Worm (Caenorhabditis elegans) whole organism, mixed stage, embryonic: ENCODE measurements around the gene clk-2.

Experiments used
- bed-3 ChIP-seq: fragments of 200-800 bp; sonication (Bioruptor generic); optimal IDR thresholded peaks from 3 replicates; lab custom pipeline; 2018; ENCODE audit warnings: mild to moderate bottlenecking, missing genetic modification characterization, moderate library complexity, missing compliant biosample characterization
- blmp-1 ChIP-seq: fragments of 150-350 bp; optimal IDR thresholded peaks from 2 replicates; lab custom pipeline; 2014; ENCODE audit warnings: missing biosample characterization, missing genetic modification characterization
- ceh-39 ChIP-seq: fragments of 150-350 bp; optimal IDR thresholded peaks from 2 replicates; lab custom pipeline; 2014; ENCODE audit warnings: missing biosample characterization, missing genetic modification characterization
- ceh-43 ChIP-seq: fragments of 200-800 bp; sonication (Bioruptor generic); optimal IDR thresholded peaks from 2 replicates; lab custom pipeline; 2018; ENCODE audit warnings: mild to moderate bottlenecking, missing genetic modification characterization, moderate library complexity, missing compliant biosample characterization
- ceh-83 ChIP-seq: fragments of 200-800 bp; sonication (Bioruptor generic); optimal IDR thresholded peaks from 2 replicates; lab custom pipeline; 2018; ENCODE audit warnings: mild to moderate bottlenecking, missing genetic modification characterization, missing compliant biosample characterization
- cnd-1 ChIP-seq: fragments of 200-800 bp; sonication (Bioruptor generic); optimal IDR thresholded peaks from 2 replicates; lab custom pipeline; 2018; ENCODE audit warnings: mild to moderate bottlenecking, missing genetic modification characterization, missing compliant biosample characterization
- drap-1 ChIP-seq: fragments of 200-800 bp; sonication (Bioruptor generic); optimal IDR thresholded peaks from 3 replicates; lab custom pipeline; 2018; ENCODE audit warnings: mild to moderate bottlenecking, missing genetic modification characterization, missing compliant biosample characterization
- elt-1 ChIP-seq: sonication (generic microtip); optimal IDR thresholded peaks from 2 replicates; lab custom pipeline; 2017; ENCODE audit warnings: missing genetic modification characterization, mild to moderate bottlenecking, missing compliant biosample characterization, antibody characterized with exemption, moderate library complexity, borderline replicate concordance; ENCODE audit not compliant: insufficient read depth
- elt-3 ChIP-seq: fragments of 150-350 bp; optimal IDR thresholded peaks from 2 replicates; lab custom pipeline; 2014; ENCODE audit warnings: missing biosample characterization, missing genetic modification characterization
- flh-1 ChIP-seq: fragments of 200-800 bp; sonication (Bioruptor generic); optimal IDR thresholded peaks from 2 replicates; lab custom pipeline; 2018; ENCODE audit warnings: mild to moderate bottlenecking, missing genetic modification characterization, moderate library complexity, missing compliant biosample characterization
- ham-2 ChIP-seq: fragments of 200-800 bp; sonication (Bioruptor generic); optimal IDR thresholded peaks from 2 replicates; lab custom pipeline; 2018; ENCODE audit warnings: mild to moderate bottlenecking, missing genetic modification characterization, missing compliant biosample characterization
- hlh-1 ChIP-seq: fragments of 150-350 bp; optimal IDR thresholded peaks from 2 replicates; lab custom pipeline; 2014; ENCODE audit warnings: missing biosample characterization, missing genetic modification reagents, missing genetic modification characterization
- lin-13 ChIP-seq: fragments of 150-350 bp; optimal IDR thresholded peaks from 2 replicates; lab custom pipeline; 2014; ENCODE audit warnings: missing biosample characterization, missing genetic modification characterization
- lin-32 ChIP-seq: fragments of 200-800 bp; sonication (Bioruptor generic); optimal IDR thresholded peaks from 2 replicates; lab custom pipeline; 2018; ENCODE audit warnings: mild to moderate bottlenecking, missing genetic modification characterization, missing compliant biosample characterization
- lsy-2 ChIP-seq: fragments of 150-350 bp; optimal IDR thresholded peaks from 2 replicates; lab custom pipeline; 2014; ENCODE audit warnings: missing biosample characterization, missing genetic modification characterization
- mab-5 ChIP-seq: fragments of 150-350 bp; optimal IDR thresholded peaks from 2 replicates; lab custom pipeline; 2014; ENCODE audit warnings: missing biosample characterization, missing genetic modification characterization
- mep-1 ChIP-seq: fragments of 150-350 bp; optimal IDR thresholded peaks from 2 replicates; lab custom pipeline; 2017; ENCODE audit warnings: missing biosample characterization, missing genetic modification reagents, missing genetic modification characterization, inconsistent platforms
- mls-2 ChIP-seq: sonication (generic microtip); optimal IDR thresholded peaks from 2 replicates; lab custom pipeline; 2016; ENCODE audit warnings: mild to moderate bottlenecking, missing genetic modification characterization, moderate library complexity, missing compliant biosample characterization
- nhr-12 ChIP-seq: fragments of 150-350 bp; optimal IDR thresholded peaks from 2 replicates; lab custom pipeline; 2014; ENCODE audit warnings: missing biosample characterization, missing genetic modification characterization
- nhr-2 ChIP-seq: fragments of 150-350 bp; optimal IDR thresholded peaks from 2 replicates; lab custom pipeline; 2014; ENCODE audit warnings: missing biosample characterization, missing genetic modification characterization
- nhr-237 ChIP-seq: fragments of 150-350 bp; optimal IDR thresholded peaks from 2 replicates; lab custom pipeline; 2014; ENCODE audit warnings: missing biosample characterization, missing genetic modification characterization
- nhr-28 ChIP-seq: fragments of 150-350 bp; optimal IDR thresholded peaks from 2 replicates; lab custom pipeline; 2014; ENCODE audit warnings: missing biosample characterization, missing genetic modification characterization
- nhr-76 ChIP-seq: sonication (generic microtip); optimal IDR thresholded peaks from 2 replicates; lab custom pipeline; 2017; ENCODE audit warnings: missing biosample characterization, missing genetic modification characterization
- pha-4 ChIP-seq: fragments of 150-350 bp; optimal IDR thresholded peaks from 2 replicates; lab custom pipeline; 2018; ENCODE audit warnings: missing biosample characterization, missing genetic modification reagents, missing genetic modification characterization
- sem-2 ChIP-seq: fragments of 200-800 bp; sonication (Bioruptor generic); optimal IDR thresholded peaks from 2 replicates; lab custom pipeline; 2018; ENCODE audit warnings: mild to moderate bottlenecking, missing genetic modification characterization, missing compliant biosample characterization
- snpc-4 ChIP-seq: fragments of 150-350 bp; optimal IDR thresholded peaks from 2 replicates; lab custom pipeline; 2014; ENCODE audit warnings: missing biosample characterization, missing genetic modification characterization
- sptf-1 ChIP-seq: sonication (generic microtip); optimal IDR thresholded peaks from 2 replicates; lab custom pipeline; 2017; ENCODE audit warnings: mild to moderate bottlenecking, missing genetic modification characterization, moderate library complexity, missing compliant biosample characterization
- tbx-8 ChIP-seq: fragments of 200-800 bp; sonication (Bioruptor generic); optimal IDR thresholded peaks from 2 replicates; lab custom pipeline; 2018; ENCODE audit warnings: mild to moderate bottlenecking, missing genetic modification characterization, moderate library complexity, missing compliant biosample characterization
- unc-120 ChIP-seq: sonication (generic microtip); optimal IDR thresholded peaks from 2 replicates; lab custom pipeline; 2017; ENCODE audit warnings: missing genetic modification characterization, missing compliant biosample characterization; ENCODE audit not compliant: poor library complexity, severe bottlenecking
- unc-39 ChIP-seq: fragments of 150-350 bp; optimal IDR thresholded peaks from 2 replicates; lab custom pipeline; 2014; ENCODE audit warnings: missing biosample characterization, missing genetic modification characterization
- unc-62 ChIP-seq: fragments of 150-350 bp; optimal IDR thresholded peaks from 2 replicates; lab custom pipeline; 2014; ENCODE audit warnings: missing biosample characterization, missing genetic modification reagents, missing genetic modification characterization
- ztf-11 ChIP-seq: fragments of 150-350 bp; optimal IDR thresholded peaks from 2 replicates; lab custom pipeline; 2014; ENCODE audit warnings: missing biosample characterization, missing genetic modification characterization

The clk-2 gene

DNA sequence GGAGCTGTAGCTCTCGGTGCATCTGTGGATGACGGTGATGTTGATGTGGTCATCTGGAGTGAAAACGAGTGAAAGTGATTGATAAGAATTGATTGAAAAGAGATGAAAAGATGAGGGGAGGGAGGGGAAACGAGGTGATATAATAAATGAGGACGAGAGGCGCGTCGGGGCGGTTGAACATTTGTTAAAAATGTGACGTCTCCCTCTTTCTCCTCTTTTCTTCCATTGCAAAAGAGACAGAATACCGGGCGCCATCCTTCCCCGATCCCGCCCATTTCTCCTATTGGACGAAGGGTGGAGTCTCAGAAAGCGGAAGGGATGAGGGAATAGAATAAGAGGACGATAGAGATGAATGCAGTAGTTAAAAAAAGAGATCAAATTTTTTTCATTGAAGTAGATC lies 16.3 kb upstream of the clk-2 start:
- TF ChIP-seq nhr-76 (tag; lab: Kevin White, UChicago) (no peak), snpc-4 (no peak), bed-3 (GFP tag; lab: Kevin White, UChicago) (no peak), elt-3 (tag; lab: Kevin White, UChicago) (no peak), mep-1 (tag; lab: Kevin White, UChicago) (no peak), unc-62 (GFP tag; lab: Kevin White, UChicago) (peak; percentile 82), drap-1 (GFP tag; lab: Kevin White, UChicago) (no peak), mab-5 (tag; lab: Kevin White, UChicago) (no peak), sem-2 (GFP tag; lab: Kevin White, UChicago) (no peak), lin-13 (tag; lab: Kevin White, UChicago) (no peak), lsy-2 (tag; lab: Kevin White, UChicago) (peak; percentile 29), nhr-2 (tag; lab: Kevin White, UChicago) (no peak), ceh-39 (no peak), tbx-8 (GFP tag; lab: Kevin White, UChicago) (no peak), mls-2 (no peak), sptf-1 (tag; lab: Kevin White, UChicago) (no peak), cnd-1 (tag; lab: Kevin White, UChicago) (no peak), ceh-83 (no peak), unc-120 (tag; lab: Kevin White, UChicago) (peak; percentile 45), hlh-1 (peak; percentile 45), flh-1 (GFP tag; lab: Kevin White, UChicago) (no peak), ham-2 (GFP tag; lab: Kevin White, UChicago) (no peak), blmp-1 (tag; lab: Kevin White, UChicago) (no peak), elt-1 (tag; lab: Kevin White, UChicago) (no peak), ceh-43 (GFP tag; lab: Kevin White, UChicago) (no peak), unc-39 (no peak), ztf-11 (no peak)

ce11 chrIII:7533012-7533411 lies 14.7 kb upstream of the clk-2 start:
- TF ChIP-seq unc-62 (GFP tag; lab: Kevin White, UChicago) (no peak), unc-120 (tag; lab: Kevin White, UChicago) (no peak), cnd-1 (tag; lab: Kevin White, UChicago) (no peak), ham-2 (GFP tag; lab: Kevin White, UChicago) (no peak), elt-3 (tag; lab: Kevin White, UChicago) (no peak), ceh-43 (GFP tag; lab: Kevin White, UChicago) (no peak)

DNA sequence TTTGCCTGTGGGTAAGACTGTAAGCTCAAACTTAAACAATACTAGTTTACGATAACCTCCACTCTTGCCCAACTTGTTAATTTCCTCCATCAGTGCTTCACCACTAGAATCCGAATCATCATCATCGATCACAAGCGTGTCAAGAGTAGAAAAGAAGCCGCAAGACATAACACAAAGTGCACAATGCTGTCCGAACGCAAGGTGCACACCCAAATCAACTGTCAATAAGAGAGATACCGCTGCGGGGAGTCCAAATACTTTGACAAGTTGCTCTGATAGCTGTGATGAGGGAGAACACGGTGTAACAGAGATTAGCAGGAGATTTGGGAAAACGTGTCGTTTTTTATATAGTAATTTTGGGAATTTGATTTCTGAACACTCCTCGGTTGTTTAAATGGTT lies 13.1 kb upstream of the clk-2 start:
- no peak for TF ChIP-seq nhr-237 (tag; lab: Kevin White, UChicago)
- no peak for TF ChIP-seq elt-1 (tag; lab: Kevin White, UChicago)
- TF ChIP-seq unc-62 (GFP tag; lab: Kevin White, UChicago), result peak; percentile 72
- no peak for TF ChIP-seq tbx-8 (GFP tag; lab: Kevin White, UChicago)
- no peak for TF ChIP-seq mep-1 (tag; lab: Kevin White, UChicago)
- TF ChIP-seq hlh-1, result peak; percentile 67
- TF ChIP-seq lin-32, result no peak
- TF ChIP-seq sptf-1 (tag; lab: Kevin White, UChicago), result no peak
- TF ChIP-seq mab-5 (tag; lab: Kevin White, UChicago), result no peak
- TF ChIP-seq bed-3 (GFP tag; lab: Kevin White, UChicago), result no peak
- TF ChIP-seq pha-4 (tag; lab: Kevin White, UChicago), result no peak
- TF ChIP-seq ceh-83, result no peak
- no peak for TF ChIP-seq lsy-2 (tag; lab: Kevin White, UChicago)
- no peak for TF ChIP-seq cnd-1 (tag; lab: Kevin White, UChicago)
- TF ChIP-seq nhr-12 (tag; lab: Kevin White, UChicago), result no peak
- TF ChIP-seq mls-2, result no peak
- no peak for TF ChIP-seq drap-1 (GFP tag; lab: Kevin White, UChicago)
- TF ChIP-seq nhr-76 (tag; lab: Kevin White, UChicago), result no peak

ce11 chrIII:7530830-7531229 lies 12.5 kb upstream of the clk-2 start:
- TF ChIP-seq nhr-28, result no peak
- TF ChIP-seq lin-32, result no peak
- TF ChIP-seq drap-1 (GFP tag; lab: Kevin White, UChicago), result no peak
- TF ChIP-seq unc-39, result no peak
- TF ChIP-seq ceh-39, result no peak
- no peak for TF ChIP-seq unc-120 (tag; lab: Kevin White, UChicago)
- no peak for TF ChIP-seq elt-3 (tag; lab: Kevin White, UChicago)
- no peak for TF ChIP-seq lsy-2 (tag; lab: Kevin White, UChicago)
- TF ChIP-seq ham-2 (GFP tag; lab: Kevin White, UChicago), result no peak
- TF ChIP-seq, all 35 proteins: peak for 0
